Fruit fly (Drosophila melanogaster): ENCODE results near the gene CG10177.
A peak's percentile ranks its signal among the peaks of the same experiment; 100 is the strongest.

- TF ChIP-seq CG1620 (GFP tag; optimal IDR thresholded peaks at IDR 0.05), result no peak
- no peak for TF ChIP-seq pad (GFP tag; optimal IDR thresholded peaks at IDR 0.05)
- no peak for TF ChIP-seq kay (GFP tag; ENCODE audit: borderline replicate concordance)
- TF ChIP-seq CG7101 (tag; optimal IDR thresholded peaks at IDR 0.05), result peak; percentile 19
- peak; percentile 28 for TF ChIP-seq Hr96 (GFP tag; optimal IDR thresholded peaks at IDR 0.05)
- TF ChIP-seq toe (GFP tag; optimal IDR thresholded peaks at IDR 0.05), result peak; percentile 19
- TF ChIP-seq tj (GFP tag; optimal IDR thresholded peaks at IDR 0.05), result no peak
- peak; percentile 48 for TF ChIP-seq ovo (GFP tag; optimal IDR thresholded peaks at IDR 0.05)
- TF ChIP-seq Mnt (GFP tag; optimal IDR thresholded peaks at IDR 0.05), result no peak
- no peak for TF ChIP-seq CG14711 (tag; optimal IDR thresholded peaks at IDR 0.05)
- TF ChIP-seq Clk (GFP tag; optimal IDR thresholded peaks at IDR 0.05), result no peak
- TF ChIP-seq CG11617 (GFP tag; optimal IDR thresholded peaks at IDR 0.05), result peak; percentile 12
- TF ChIP-seq bab1 (GFP tag; optimal IDR thresholded peaks at IDR 0.05), result no peak
- no peak for TF ChIP-seq CG7045 (GFP tag; optimal IDR thresholded peaks at IDR 0.05)
Measured at dm6 chr3R:23519395-23520101, 1.8 kb downstream of the CG10177 start, which contains the start of gene Irk2.
